Fruit fly (Drosophila melanogaster): ENCODE data around the gene CG12986.

CG12986 gene

DNA sequence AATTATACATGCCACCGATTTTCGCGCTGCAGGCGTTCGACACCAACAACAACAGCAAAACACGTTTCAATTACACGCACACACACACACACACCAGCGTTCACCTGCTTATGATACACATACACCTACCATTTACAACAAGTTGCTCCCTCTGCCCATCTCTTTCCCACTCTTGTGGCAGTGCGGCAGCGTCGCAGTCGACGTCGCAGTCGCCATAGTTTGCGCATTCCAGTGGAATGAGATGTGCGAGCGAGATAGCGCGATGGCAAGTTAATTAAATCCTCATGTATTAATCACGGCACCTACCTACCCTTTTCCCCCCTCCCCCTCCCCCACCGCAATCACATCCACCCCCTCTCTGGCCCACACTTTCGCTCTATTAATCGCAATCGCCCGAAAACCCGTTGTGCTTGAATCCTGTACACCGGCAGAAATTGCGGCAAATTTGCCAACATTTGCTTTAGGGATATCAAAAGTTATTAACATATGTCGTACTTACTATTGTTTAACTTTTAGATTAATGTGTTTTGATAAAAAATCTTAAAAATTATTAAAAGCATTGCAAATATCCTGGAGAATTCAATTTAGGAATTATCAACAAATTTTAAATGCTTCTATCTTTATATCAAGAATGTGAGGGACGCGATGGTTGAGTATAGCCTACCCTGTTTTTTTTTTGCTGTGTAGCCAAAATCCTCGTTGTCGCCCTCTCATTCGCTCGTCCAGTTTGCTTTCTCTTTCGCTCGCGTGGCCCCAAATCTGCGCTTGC lies 16.9 kb downstream of the CG12986 start (continued):
- TF ChIP-seq corto (GFP tag; optimal IDR thresholded peaks at IDR 0.05) (no peak), so (GFP tag; IDR thresholded peaks at IDR 0.05) (no peak), MBD-R2 (GFP tag; IDR thresholded peaks at IDR 0.05) (no peak), Dbx (GFP tag; IDR thresholded peaks at IDR 0.05) (0 out of 3 replicates have a peak, but pooled peaks have one; percentile 22), chm (GFP tag; IDR thresholded peaks at IDR 0.05) (no peak), dati (GFP tag; IDR thresholded peaks at IDR 0.05) (no peak), CG1024 (GFP tag; IDR thresholded peaks at IDR 0.05) (no peak), Fer3 (tag; optimal IDR thresholded peaks at IDR 0.05) (no peak), Atf3 (GFP tag; optimal IDR thresholded peaks at IDR 0.05) (no peak), CG17802 (tag; optimal IDR thresholded peaks at IDR 0.05) (no peak), Hmx (GFP tag; optimal IDR thresholded peaks at IDR 0.05) (no peak), CG7928 (GFP tag; optimal IDR thresholded peaks at IDR 0.05) (no peak), insv (GFP tag; optimal IDR thresholded peaks at IDR 0.05) (no peak), CG1792 (GFP tag; optimal IDR thresholded peaks at IDR 0.05) (no peak), gcm (GFP tag; optimal IDR thresholded peaks at IDR 0.05) (no peak), mirr (GFP tag; optimal IDR thresholded peaks at IDR 0.05) (no peak), HLH4C (GFP tag; IDR thresholded peaks at IDR 0.05; ENCODE audit: partially characterized antibody) (no peak), CG6254 (GFP tag; optimal IDR thresholded peaks at IDR 0.05) (peak; percentile 15), CG15696 (tag; optimal IDR thresholded peaks at IDR 0.05) (peak; percentile 24), da (GFP tag; optimal IDR thresholded peaks at IDR 0.05) (no peak), CG6854 (GFP tag; optimal IDR thresholded peaks at IDR 0.05) (no peak), CG15269 (tag; optimal IDR thresholded peaks at IDR 0.05) (peak; percentile 31), CG4424 (GFP tag; optimal IDR thresholded peaks at IDR 0.05) (peak; percentile 33), dimm (GFP tag; IDR thresholded peaks at IDR 0.05) (no peak), CG13894 (tag; optimal IDR thresholded peaks at IDR 0.05) (no peak), CG8359 (GFP tag; optimal IDR thresholded peaks at IDR 0.05; ENCODE audit: borderline replicate concordance) (no peak), Dek (tag; optimal IDR thresholded peaks at IDR 0.05) (peak; percentile 8), Dref (GFP tag; IDR thresholded peaks at IDR 0.05) (no peak), az2 (GFP tag; optimal IDR thresholded peaks at IDR 0.05) (peak; percentile 22), ttk (GFP tag; IDR thresholded peaks at IDR 0.05) (no peak; the same call in 1 of the 2 replicates), CG42726 (GFP tag; IDR thresholded peaks at IDR 0.05; ENCODE audit: partially characterized antibody) (no peak), Max (GFP tag; optimal IDR thresholded peaks at IDR 0.05) (no peak), CG11560 (tag; IDR thresholded peaks at IDR 0.05) (no peak), CG7987 (GFP tag; optimal IDR thresholded peaks at IDR 0.05) (no peak), pum (GFP tag; optimal IDR thresholded peaks at IDR 0.05) (no peak), bcd (GFP tag; optimal IDR thresholded peaks at IDR 0.05) (peak; percentile 42), Jarid2 (GFP tag; optimal IDR thresholded peaks at IDR 0.05) (no peak), PHDP (tag; optimal IDR thresholded peaks at IDR 0.05) (no peak), unc-4 (GFP tag; IDR thresholded peaks at IDR 0.05; ENCODE audit: partially characterized antibody) (no peak), tap (tag; optimal IDR thresholded peaks at IDR 0.05) (no peak), ems (GFP tag; optimal IDR thresholded peaks at IDR 0.05) (no peak), YL-1 (GFP tag; optimal IDR thresholded peaks at IDR 0.05) (no peak), CG31441 (GFP tag; IDR thresholded peaks at IDR 0.05) (peak; percentile 47; the same call in 1 of the 2 replicates), CG4707 (GFP tag; optimal IDR thresholded peaks at IDR 0.05) (no peak), CG6654 (GFP tag; optimal IDR thresholded peaks at IDR 0.05) (no peak), Dll (GFP tag; IDR thresholded peaks at IDR 0.05; ENCODE audit: partially characterized antibody) (no peak), cad (GFP tag; optimal IDR thresholded peaks at IDR 0.05) (no peak), Drgx (GFP tag; IDR thresholded peaks at IDR 0.05) (peak; percentile 49; the same call in 1 of the 2 replicates), CG6765 (GFP tag; optimal IDR thresholded peaks at IDR 0.05) (no peak)
